Worm (Caenorhabditis elegans) whole organism, L4 larva: ENCODE results near the gene pnn-1.

Experiments
- Y105C5A.15 ChIP-seq: fragments of 200-800 bp; sonication (Bioruptor generic); IDR thresholded peaks from 2 replicates; pipeline ENCODE4 v1.3.6; 2022; ENCODE audit warnings: missing genetic modification characterization, missing compliant biosample characterization
- ceh-20 ChIP-seq: fragments of 200-800 bp; sonication (Bioruptor generic); IDR thresholded peaks from 2 replicates; pipeline ENCODE4 v1.3.6; 2022; ENCODE audit warnings: missing genetic modification reagents, missing genetic modification characterization, missing compliant biosample characterization
- ceh-44 ChIP-seq: fragments of 200-800 bp; sonication (Bioruptor generic); IDR thresholded peaks from 2 replicates; pipeline ENCODE4 v1.3.6; 2022; ENCODE audit warnings: missing genetic modification reagents, missing genetic modification characterization, missing compliant biosample characterization
- lin-15B ChIP-seq: fragments of 150-350 bp; sonication (generic microtip); optimal IDR thresholded peaks from 3 replicates; lab custom pipeline; 2014; ENCODE audit warnings: missing biosample characterization, missing genetic modification characterization
- mdl-1 ChIP-seq, 2 experiments: fragments of 150-350 bp in 1 of 2; sonication (generic microtip) in 1 of 2; optimal IDR thresholded peaks; 2 replicates each; lab custom pipeline; 2014 to 2017; ENCODE audit warnings: missing biosample characterization in 2 of 2, missing genetic modification characterization in 2 of 2
- nhr-11 ChIP-seq: fragments of 150-350 bp; optimal IDR thresholded peaks from 2 replicates; lab custom pipeline; 2014; ENCODE audit warnings: missing biosample characterization, missing genetic modification characterization
- rbr-2 ChIP-seq: sonication (generic microtip); optimal IDR thresholded peaks from 2 replicates; lab custom pipeline; 2016; ENCODE audit warnings: missing genotype, missing genetic modification characterization, missing compliant biosample characterization
- snpc-4 ChIP-seq: fragments of 150-350 bp; optimal IDR thresholded peaks from 2 replicates; lab custom pipeline; 2014; ENCODE audit warnings: missing biosample characterization, missing genetic modification characterization
- zip-2 ChIP-seq: fragments of 150-350 bp; optimal IDR thresholded peaks from 2 replicates; lab custom pipeline; 2014; ENCODE audit warnings: missing biosample characterization, missing genetic modification characterization

DNA sequence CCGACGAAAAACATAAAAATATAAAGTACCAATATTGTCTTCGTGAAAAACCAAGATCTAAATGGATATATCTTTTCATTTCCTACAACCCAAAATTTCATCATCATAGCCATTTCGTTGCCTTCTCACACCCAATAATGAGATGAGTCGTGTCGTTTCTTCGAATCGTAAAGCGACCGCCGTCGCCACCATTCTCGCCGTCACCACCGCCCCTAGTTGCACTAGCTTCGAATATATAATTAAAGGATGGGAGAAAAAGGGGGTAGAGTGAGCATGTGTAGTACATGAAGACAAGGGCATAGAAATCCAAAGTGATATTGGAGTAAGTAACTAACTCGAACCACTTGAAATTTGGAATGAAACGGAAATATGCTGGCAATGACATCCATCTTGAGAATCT is 51.4 kb downstream of the pnn-1 start:
- TF ChIP-seq ceh-44 (GFP tag; lab: Robert Waterston, UW) = no peak
- no peak for TF ChIP-seq rbr-2 (tag; lab: Kevin White, UChicago)
- TF ChIP-seq mdl-1 (tag; optimal IDR thresholded peaks at IDR 0.05; lab: Kevin White, UChicago) = no peak
- no peak for TF ChIP-seq nhr-11
- TF ChIP-seq snpc-4 (tag; lab: Kevin White, UChicago) = no peak
- TF ChIP-seq lin-15B (tag; lab: Kevin White, UChicago) = no peak
- no peak for TF ChIP-seq zip-2 (tag; lab: Kevin White, UChicago)
- TF ChIP-seq ceh-20 (GFP tag; lab: Robert Waterston, UW) = no peak
- TF ChIP-seq Y105C5A.15 (GFP tag; lab: Robert Waterston, UW) = no peak
